Fruit fly (Drosophila melanogaster): ENCODE measurements around the gene MtnA.

dm6 chr3R:9735151-9735550, 49.0 kb downstream of the MtnA start:
- TF ChIP-seq pan (optimal IDR thresholded peaks at IDR 0.05) = no peak
- no peak for TF ChIP-seq usp (GFP tag; optimal IDR thresholded peaks at IDR 0.05)
